ENCODE assay signal across 1 fruit fly cellular context in genomic region chr2L:1125437-1125836, dm6.
TF ChIP-seq lines count a peak whose summit lies in the region.

No protein-coding gene starts in this region.

TF ChIP-seq in whole organism, embryonic, 481 proteins besides CTCF, POLR2A, EP300 and RAD21 (continued from another document and continues in another):
- TF ChIP-seq Eip74EF (GFP tag; optimal IDR thresholded peaks at IDR 0.05; lab: Kevin White, UChicago) (no peak), CG7372 (GFP tag; IDR thresholded peaks at IDR 0.05; lab: Robert Waterston, UW) (no peak), zfh2 (GFP tag; optimal IDR thresholded peaks at IDR 0.05; lab: Kevin White, UChicago) (no peak), CG11560 (tag; IDR thresholded peaks at IDR 0.05; lab: Robert Waterston, UW) (no peak), usp (GFP tag; optimal IDR thresholded peaks at IDR 0.05; lab: Kevin White, UChicago) (no peak), CG8359 (GFP tag; optimal IDR thresholded peaks at IDR 0.05; lab: Kevin White, UChicago; ENCODE audit: borderline replicate concordance) (no peak), CG10979 (tag; optimal IDR thresholded peaks at IDR 0.05; lab: Kevin White, UChicago) (no peak), CG3281 (GFP tag; optimal IDR thresholded peaks at IDR 0.05; lab: Kevin White, UChicago) (no peak), vvl (GFP tag; IDR thresholded peaks at IDR 0.05; lab: Robert Waterston, UW) (no peak), CG6683 (GFP tag; optimal IDR thresholded peaks at IDR 0.05; lab: Kevin White, UChicago) (no peak), CG3838 (GFP tag; optimal IDR thresholded peaks at IDR 0.05; lab: Kevin White, UChicago) (no peak), NFAT (GFP tag; IDR thresholded peaks at IDR 0.05; lab: Robert Waterston, UW) (no peak), bsh (GFP tag; optimal IDR thresholded peaks at IDR 0.05; lab: Kevin White, UChicago) (no peak), Trl (optimal IDR thresholded peaks at IDR 0.05; lab: Kevin White, UChicago) (no peak), Trl (GFP tag; optimal IDR thresholded peaks at IDR 0.05; lab: Kevin White, UChicago) (no peak), CG14860 (GFP tag; IDR thresholded peaks at IDR 0.05; lab: Robert Waterston, UW; ENCODE audit: partially characterized antibody) (no peak), slp2 (GFP tag; optimal IDR thresholded peaks at IDR 0.05; lab: Kevin White, UChicago) (no peak), HLH54F (GFP tag; optimal IDR thresholded peaks at IDR 0.05; lab: Kevin White, UChicago) (no peak), ac (GFP tag; optimal IDR thresholded peaks at IDR 0.05; lab: Kevin White, UChicago) (no peak), CG11093 (GFP tag; IDR thresholded peaks at IDR 0.05; lab: Robert Waterston, UW) (no peak), dan (GFP tag; IDR thresholded peaks at IDR 0.05; lab: Robert Waterston, UW) (no peak), tll (GFP tag; optimal IDR thresholded peaks at IDR 0.05; lab: Kevin White, UChicago) (no peak), en (GFP tag; optimal IDR thresholded peaks at IDR 0.05; lab: Kevin White, UChicago) (no peak), gce (GFP tag; IDR thresholded peaks at IDR 0.05; lab: Robert Waterston, UW) (no peak), CG31224 (GFP tag; IDR thresholded peaks at IDR 0.05; lab: Robert Waterston, UW) (no peak), CG9727 (GFP tag; optimal IDR thresholded peaks at IDR 0.05; lab: Kevin White, UChicago) (no peak), pros (GFP tag; optimal IDR thresholded peaks at IDR 0.05; lab: Kevin White, UChicago) (no peak), p53 (GFP tag; optimal IDR thresholded peaks at IDR 0.05; lab: Kevin White, UChicago) (no peak), lbe (GFP tag; optimal IDR thresholded peaks at IDR 0.05; lab: Kevin White, UChicago) (no peak), ranshi (GFP tag; IDR thresholded peaks at IDR 0.05; lab: Robert Waterston, UW) (no peak), CG12391 (tag; optimal IDR thresholded peaks at IDR 0.05; lab: Kevin White, UChicago) (no peak), Adf1 (GFP tag; IDR thresholded peaks at IDR 0.05; lab: Robert Waterston, UW) (no peak), trem (tag; optimal IDR thresholded peaks at IDR 0.05; lab: Kevin White, UChicago) (no peak), sd (tag; optimal IDR thresholded peaks at IDR 0.05; lab: Kevin White, UChicago) (peak; percentile 31), CG8089 (GFP tag; optimal IDR thresholded peaks at IDR 0.05; lab: Kevin White, UChicago) (no peak), ems (GFP tag; optimal IDR thresholded peaks at IDR 0.05; lab: Kevin White, UChicago) (no peak), Ets65A (GFP tag; lab: Kevin White, UChicago) (peak; percentile 16), Spps (tag; optimal IDR thresholded peaks at IDR 0.05; lab: Kevin White, UChicago) (no peak), cwo (GFP tag; optimal IDR thresholded peaks at IDR 0.05; lab: Kevin White, UChicago) (peak; percentile 63), CG15011 (GFP tag; optimal IDR thresholded peaks at IDR 0.05; lab: Kevin White, UChicago) (peak; percentile 24), seq (GFP tag; IDR thresholded peaks at IDR 0.05; lab: Robert Waterston, UW) (0 out of 2 replicates have a peak, but pooled peaks have one; percentile 18), CG4854 (GFP tag; optimal IDR thresholded peaks at IDR 0.05; lab: Kevin White, UChicago) (no peak), Fer2 (tag; optimal IDR thresholded peaks at IDR 0.05; lab: Kevin White, UChicago) (no peak), nerfin-1 (tag; optimal IDR thresholded peaks at IDR 0.05; lab: Kevin White, UChicago) (no peak), sob (GFP tag; IDR thresholded peaks at IDR 0.05; lab: Robert Waterston, UW) (no peak; the same call in 1 of the 2 replicates), nerfin-2 (GFP tag; IDR thresholded peaks at IDR 0.05; lab: Robert Waterston, UW; ENCODE audit: partially characterized antibody) (no peak), Hr78 (GFP tag; optimal IDR thresholded peaks at IDR 0.05; lab: Kevin White, UChicago) (peak in 1 of 2 experiments; percentile 6), CG15269 (tag; optimal IDR thresholded peaks at IDR 0.05; lab: Kevin White, UChicago) (no peak), schlank (tag; optimal IDR thresholded peaks at IDR 0.05; lab: Kevin White, UChicago) (peak; percentile 26), CG2875 (GFP tag; optimal IDR thresholded peaks at IDR 0.05; lab: Kevin White, UChicago) (no peak), z (GFP tag; IDR thresholded peaks at IDR 0.05; lab: Robert Waterston, UW) (no peak), tin (GFP tag; optimal IDR thresholded peaks at IDR 0.05; lab: Kevin White, UChicago) (no peak), NC2β (GFP tag; optimal IDR thresholded peaks at IDR 0.05; lab: Kevin White, UChicago) (no peak), tx (GFP tag; optimal IDR thresholded peaks at IDR 0.05; lab: Kevin White, UChicago) (no peak), Myb (GFP tag; optimal IDR thresholded peaks at IDR 0.05; lab: Kevin White, UChicago) (no peak), tna (GFP tag; IDR thresholded peaks at IDR 0.05; lab: Robert Waterston, UW; ENCODE audit: partially characterized antibody) (no peak), CG16863 (GFP tag; optimal IDR thresholded peaks at IDR 0.05; lab: Kevin White, UChicago) (no peak), CG18476 (GFP tag; optimal IDR thresholded peaks at IDR 0.05; lab: Kevin White, UChicago) (no peak), Atf3 (GFP tag; optimal IDR thresholded peaks at IDR 0.05; lab: Kevin White, UChicago) (no peak), MBD-R2 (GFP tag; IDR thresholded peaks at IDR 0.05; lab: Robert Waterston, UW) (no peak), CG42726 (GFP tag; IDR thresholded peaks at IDR 0.05; lab: Robert Waterston, UW; ENCODE audit: partially characterized antibody) (no peak), CG1602 (GFP tag; optimal IDR thresholded peaks at IDR 0.05; lab: Kevin White, UChicago) (no peak), BtbVII (GFP tag; optimal IDR thresholded peaks at IDR 0.05; lab: Kevin White, UChicago) (peak; percentile 28), Bteb2 (GFP tag; optimal IDR thresholded peaks at IDR 0.05; lab: Kevin White, UChicago) (no peak), Doc3 (GFP tag; IDR thresholded peaks at IDR 0.05; lab: Robert Waterston, UW; ENCODE audit: partially characterized antibody) (no peak), CG10209 (GFP tag; optimal IDR thresholded peaks at IDR 0.05; lab: Kevin White, UChicago) (no peak), stwl (tag; optimal IDR thresholded peaks at IDR 0.05; lab: Kevin White, UChicago) (no peak), CG2202 (tag; optimal IDR thresholded peaks at IDR 0.05; lab: Kevin White, UChicago) (no peak), CG33213 (GFP tag; optimal IDR thresholded peaks at IDR 0.05; lab: Kevin White, UChicago) (no peak), CG12299 (tag; optimal IDR thresholded peaks at IDR 0.05; lab: Kevin White, UChicago) (no peak), H15 (GFP tag; IDR thresholded peaks at IDR 0.05; lab: Robert Waterston, UW) (no peak), CG13123 (GFP tag; optimal IDR thresholded peaks at IDR 0.05; lab: Kevin White, UChicago) (no peak), Mad (GFP tag; optimal IDR thresholded peaks at IDR 0.05; lab: Kevin White, UChicago) (no peak), unc-4 (GFP tag; IDR thresholded peaks at IDR 0.05; lab: Robert Waterston, UW; ENCODE audit: partially characterized antibody) (no peak), Camta (GFP tag; optimal IDR thresholded peaks at IDR 0.05; lab: Kevin White, UChicago) (no peak), CG17385 (GFP tag; optimal IDR thresholded peaks at IDR 0.05; lab: Kevin White, UChicago) (no peak), ATbp (GFP tag; optimal IDR thresholded peaks at IDR 0.05; lab: Kevin White, UChicago) (peak; percentile 20), CG9215 (GFP tag; IDR thresholded peaks at IDR 0.05; lab: Robert Waterston, UW) (no peak), eve (GFP tag; optimal IDR thresholded peaks at IDR 0.05; lab: Kevin White, UChicago) (no peak), ci (GFP tag; IDR thresholded peaks at IDR 0.05; lab: Robert Waterston, UW) (no peak; the same call in 2 of the 3 replicates), Doc2 (GFP tag; IDR thresholded peaks at IDR 0.05; lab: Robert Waterston, UW) (no peak), caup (GFP tag; optimal IDR thresholded peaks at IDR 0.05; lab: Kevin White, UChicago; ENCODE audit: severe bottlenecking) (no peak), CG4424 (GFP tag; optimal IDR thresholded peaks at IDR 0.05; lab: Kevin White, UChicago) (no peak), crol (GFP tag; IDR thresholded peaks at IDR 0.05; lab: Robert Waterston, UW) (no peak), CG34224 (GFP tag; IDR thresholded peaks at IDR 0.05; lab: Robert Waterston, UW; ENCODE audit: partially characterized antibody) (no peak), zfh1 (GFP tag; IDR thresholded peaks at IDR 0.05; lab: Robert Waterston, UW) (no peak), CG6791 (GFP tag; IDR thresholded peaks at IDR 0.05; lab: Robert Waterston, UW; ENCODE audit: partially characterized antibody) (no peak), Asciz (GFP tag; optimal IDR thresholded peaks at IDR 0.05; lab: Kevin White, UChicago) (no peak), klu (GFP tag; IDR thresholded peaks at IDR 0.05; lab: Robert Waterston, UW) (no peak), CG2678 (tag; optimal IDR thresholded peaks at IDR 0.05; lab: Kevin White, UChicago) (peak; percentile 19), Rfx (GFP tag; IDR thresholded peaks at IDR 0.05; lab: Robert Waterston, UW) (0 out of 2 replicates have a peak, but pooled peaks have one; percentile 26), CG12071 (GFP tag; optimal IDR thresholded peaks at IDR 0.05; lab: Kevin White, UChicago) (peak; percentile 3), CG4404 (GFP tag; IDR thresholded peaks at IDR 0.05; lab: Robert Waterston, UW) (no peak), abd-A (tag; optimal IDR thresholded peaks at IDR 0.05; lab: Kevin White, UChicago) (peak; percentile 9), sim (GFP tag; IDR thresholded peaks at IDR 0.05; lab: Robert Waterston, UW) (no peak), CG10267 (tag; optimal IDR thresholded peaks at IDR 0.05; lab: Kevin White, UChicago) (no peak), Max (GFP tag; optimal IDR thresholded peaks at IDR 0.05; lab: Kevin White, UChicago) (no peak), CG1792 (GFP tag; optimal IDR thresholded peaks at IDR 0.05; lab: Kevin White, UChicago) (no peak), CG8478 (optimal IDR thresholded peaks at IDR 0.05; lab: Kevin White, UChicago) (no peak), Vsx1 (GFP tag; optimal IDR thresholded peaks at IDR 0.05; lab: Kevin White, UChicago) (no peak), Atf-2 (GFP tag; optimal IDR thresholded peaks at IDR 0.05; lab: Kevin White, UChicago) (no peak), HmgZ (tag; optimal IDR thresholded peaks at IDR 0.05; lab: Kevin White, UChicago) (no peak), Hand (GFP tag; optimal IDR thresholded peaks at IDR 0.05; lab: Kevin White, UChicago) (no peak), prd (optimal IDR thresholded peaks at IDR 0.05; lab: Kevin White, UChicago) (no peak), prd (GFP tag; IDR thresholded peaks at IDR 0.05; lab: Robert Waterston, UW) (no peak), CG10543 (GFP tag; optimal IDR thresholded peaks at IDR 0.05; lab: Kevin White, UChicago) (peak; percentile 77), Ets97D (GFP tag; optimal IDR thresholded peaks at IDR 0.05; lab: Kevin White, UChicago) (no peak), so (GFP tag; IDR thresholded peaks at IDR 0.05; lab: Robert Waterston, UW) (no peak), CG12104 (GFP tag; optimal IDR thresholded peaks at IDR 0.05; lab: Kevin White, UChicago) (no peak), CG6254 (GFP tag; optimal IDR thresholded peaks at IDR 0.05; lab: Kevin White, UChicago) (no peak), CG2889 (GFP tag; IDR thresholded peaks at IDR 0.05; lab: Robert Waterston, UW) (no peak), CG14050 (GFP tag; IDR thresholded peaks at IDR 0.05; lab: Robert Waterston, UW) (no peak), scrt (GFP tag; optimal IDR thresholded peaks at IDR 0.05; lab: Kevin White, UChicago) (no peak), D (optimal IDR thresholded peaks at IDR 0.05; lab: Kevin White, UChicago) (no peak), D (GFP tag; optimal IDR thresholded peaks at IDR 0.05; lab: Kevin White, UChicago) (no peak), CG2116 (GFP tag; optimal IDR thresholded peaks at IDR 0.05; lab: Kevin White, UChicago) (no peak), repo (GFP tag; optimal IDR thresholded peaks at IDR 0.05; lab: Kevin White, UChicago) (no peak), crc (GFP tag; optimal IDR thresholded peaks at IDR 0.05; lab: Kevin White, UChicago) (no peak), CG32767 (GFP tag; IDR thresholded peaks at IDR 0.05; lab: Robert Waterston, UW) (no peak), CG7745 (tag; optimal IDR thresholded peaks at IDR 0.05; lab: Kevin White, UChicago) (no peak), hb (GFP tag; IDR thresholded peaks at IDR 0.05; lab: Robert Waterston, UW; ENCODE audit: partially characterized antibody) (no peak), Dp (GFP tag; optimal IDR thresholded peaks at IDR 0.05; lab: Kevin White, UChicago) (no peak), HLHmδ (GFP tag; optimal IDR thresholded peaks at IDR 0.05; lab: Kevin White, UChicago) (no peak), CG2120 (GFP tag; optimal IDR thresholded peaks at IDR 0.05; lab: Kevin White, UChicago) (peak; percentile 18), gsb (GFP tag; IDR thresholded peaks at IDR 0.05; lab: Robert Waterston, UW) (no peak), Dad (GFP tag; optimal IDR thresholded peaks at IDR 0.05; lab: Kevin White, UChicago) (no peak), CG10431 (GFP tag; optimal IDR thresholded peaks at IDR 0.05; lab: Kevin White, UChicago) (no peak), CG12155 (GFP tag; optimal IDR thresholded peaks at IDR 0.05; lab: Kevin White, UChicago) (no peak), CG7271 (tag; optimal IDR thresholded peaks at IDR 0.05; lab: Kevin White, UChicago) (no peak), Pdp1 (GFP tag; optimal IDR thresholded peaks at IDR 0.05; lab: Kevin White, UChicago) (peak in 1 of 2 experiments; percentile 26), Hr51 (GFP tag; optimal IDR thresholded peaks at IDR 0.05; lab: Kevin White, UChicago) (no peak), CG4328 (GFP tag; optimal IDR thresholded peaks at IDR 0.05; lab: Kevin White, UChicago) (no peak), gcm (GFP tag; optimal IDR thresholded peaks at IDR 0.05; lab: Kevin White, UChicago) (no peak), zf30C (GFP tag; optimal IDR thresholded peaks at IDR 0.05; lab: Kevin White, UChicago) (no peak), onecut (GFP tag; IDR thresholded peaks at IDR 0.05; lab: Robert Waterston, UW) (no peak), kni (GFP tag; optimal IDR thresholded peaks at IDR 0.05; lab: Kevin White, UChicago) (no peak), CG17568 (GFP tag; optimal IDR thresholded peaks at IDR 0.05; lab: Kevin White, UChicago) (no peak), Sry-δ (GFP tag; optimal IDR thresholded peaks at IDR 0.05; lab: Kevin White, UChicago) (no peak), CG10147 (GFP tag; optimal IDR thresholded peaks at IDR 0.05; lab: Kevin White, UChicago) (no peak), croc (GFP tag; conservative IDR thresholded peaks at IDR 0.05; lab: Robert Waterston, UW) (no peak)
